Worm (Caenorhabditis elegans): ENCODE data around the gene nstp-2.

nstp-2 gene

ce11 chrIV:6605863-6606262 is at the start of gene nstp-2:
Gene nstp-2, minus strand, starts transcription at chrIV:6606188.
- no peak for TF ChIP-seq unc-62 (GFP tag; optimal IDR thresholded peaks at IDR 0.05)

ce11 chrIV:6655747-6656146 is 49.8 kb upstream of the nstp-2 start:
- TF ChIP-seq unc-62 (GFP tag; optimal IDR thresholded peaks at IDR 0.05), result no peak

ce11 chrIV:6653663-6654201 is 47.7 kb upstream of the nstp-2 start:
- TF ChIP-seq unc-62 (GFP tag; optimal IDR thresholded peaks at IDR 0.05), result no peak

- no peak for TF ChIP-seq unc-62 (GFP tag; optimal IDR thresholded peaks at IDR 0.05)
Observed at ce11 chrIV:6652479-6653022, 46.6 kb upstream of the nstp-2 start.

- no peak for TF ChIP-seq unc-62 (GFP tag; optimal IDR thresholded peaks at IDR 0.05)
Observed at ce11 chrIV:6648625-6649024, 42.6 kb upstream of the nstp-2 start.

ce11 chrIV:6646905-6647304 is 40.9 kb upstream of the nstp-2 start:
- TF ChIP-seq unc-62 (GFP tag; optimal IDR thresholded peaks at IDR 0.05), result no peak

- no peak for TF ChIP-seq unc-62 (GFP tag; optimal IDR thresholded peaks at IDR 0.05)
Observed at ce11 chrIV:6645867-6646655, 40.1 kb upstream of the nstp-2 start, which contains the start of gene hil-7. Gene hil-7, plus strand, starts transcription at chrIV:6646312.

- no peak for TF ChIP-seq unc-62 (GFP tag; optimal IDR thresholded peaks at IDR 0.05)
Observed at ce11 chrIV:6639880-6640279, 33.9 kb upstream of the nstp-2 start, which contains the start of gene C01B10.6. Gene C01B10.6, plus strand, starts transcription at chrIV:6640180.

ce11 chrIV:6638256-6638655 is 32.3 kb upstream of the nstp-2 start, which contains the start of gene C01B10.7:
Gene C01B10.7, plus strand, starts transcription at chrIV:6638556.
- TF ChIP-seq unc-62 (GFP tag; optimal IDR thresholded peaks at IDR 0.05), result no peak

ce11 chrIV:6634789-6635188 is 28.8 kb upstream of the nstp-2 start, which contains the start of gene metl-13:
Gene metl-13, plus strand, starts transcription at chrIV:6635089.
- no peak for TF ChIP-seq unc-62 (GFP tag; optimal IDR thresholded peaks at IDR 0.05)

ce11 chrIV:6631704-6632272 is 25.8 kb upstream of the nstp-2 start, which contains the start of the genes cest-5.1 and C01B10.9:
Gene cest-5.1, minus strand, starts transcription at chrIV:6631754.
Gene C01B10.9, plus strand, starts transcription at chrIV:6632222.
- no peak for TF ChIP-seq unc-62 (GFP tag; optimal IDR thresholded peaks at IDR 0.05)

- no peak for TF ChIP-seq unc-62 (GFP tag; optimal IDR thresholded peaks at IDR 0.05)
Observed at ce11 chrIV:6627798-6628197, 21.8 kb upstream of the nstp-2 start, which contains the start of gene cest-5.2. Gene cest-5.2, minus strand, starts transcription at chrIV:6627925.

- TF ChIP-seq unc-62 (GFP tag; optimal IDR thresholded peaks at IDR 0.05), result no peak
Observed at ce11 chrIV:6623390-6623789, 17.4 kb upstream of the nstp-2 start, which contains the start of gene C01B10.44. Gene C01B10.44, plus strand, starts transcription at chrIV:6623690.

- no peak for TF ChIP-seq unc-62 (GFP tag; optimal IDR thresholded peaks at IDR 0.05)
Observed at ce11 chrIV:6622142-6622541, 16.2 kb upstream of the nstp-2 start.

- no peak for TF ChIP-seq unc-62 (GFP tag; optimal IDR thresholded peaks at IDR 0.05)
Observed at ce11 chrIV:6621252-6621651, 15.3 kb upstream of the nstp-2 start, which contains the start of gene C01B10.3. Gene C01B10.3, minus strand, starts transcription at chrIV:6621352.

- TF ChIP-seq unc-62 (GFP tag; optimal IDR thresholded peaks at IDR 0.05), result no peak
Observed at ce11 chrIV:6618607-6619006, 12.6 kb upstream of the nstp-2 start.

All from whole organism, dauer.